Fruit fly (Drosophila melanogaster) whole organism, larva: Measurements from ENCODE around the gene RpL21.

Source experiments
- noc ChIP-seq: fragments of 200-800 bp; sonication (Bioruptor generic); optimal IDR thresholded peaks from 3 replicates; lab custom pipeline; 2019; ENCODE audit warnings: missing biosample characterization, mild to moderate bottlenecking, missing genetic modification characterization, moderate library complexity

RpL21 gene

dm6 chr2L:22247455-22248058, at the start of gene RpL21:
Gene RpL21 (minus strand): TSS chr2L:22247875.
- no peak for TF ChIP-seq noc (tag; lab: Kevin White, UChicago)

- TF ChIP-seq noc (tag; lab: Kevin White, UChicago): no peak
Measured at dm6 chr2L:22292777-22293176, 45.1 kb upstream of the RpL21 start.

- no peak for TF ChIP-seq noc (tag; lab: Kevin White, UChicago)
Measured at dm6 chr2L:22281900-22282299, 34.2 kb upstream of the RpL21 start.

- no peak for TF ChIP-seq noc (tag; lab: Kevin White, UChicago)
Measured at dm6 chr2L:22261047-22261446, 13.4 kb upstream of the RpL21 start.

dm6 chr2L:22249570-22250274, 2.0 kb upstream of the RpL21 start, which contains the start of gene Tif-IA:
Gene Tif-IA (plus strand): TSS chr2L:22249876.
- no peak for TF ChIP-seq noc (tag; lab: Kevin White, UChicago)

dm6 chr2L:22248230-22248629, 555 bp upstream of the RpL21 start:
- no peak for TF ChIP-seq noc (tag; lab: Kevin White, UChicago)

- TF ChIP-seq noc (tag; lab: Kevin White, UChicago): no peak
Measured at dm6 chr2L:22239611-22240219, 8.0 kb downstream of the RpL21 start, which contains the start of gene Nubpl. Gene Nubpl (plus strand): TSS chr2L:22239916.

- TF ChIP-seq noc (tag; lab: Kevin White, UChicago): no peak
Measured at dm6 chr2L:22214276-22214675, 33.4 kb downstream of the RpL21 start, which contains the start of gene Ir40a. Gene Ir40a (minus strand): TSS chr2L:22214376.
